Worm (Caenorhabditis elegans): Measurements from ENCODE around the gene Y37D8A.6.

ce11 chrIII:12891580-12891979 lies 21.5 kb upstream of the Y37D8A.6 start, which contains the start of the genes Y37D8A.29 and unc-71:
- TF ChIP-seq nhr-76 (tag; optimal IDR thresholded peaks at IDR 0.05) (no peak), ces-1 (GFP tag; optimal IDR thresholded peaks at IDR 0.05) (no peak), swsn-7 (tag; optimal IDR thresholded peaks at IDR 0.05) (no peak), unc-62 (GFP tag; optimal IDR thresholded peaks at IDR 0.05) (no peak), ceh-8 (GFP tag; optimal IDR thresholded peaks at IDR 0.05) (no peak), egl-27 (tag; optimal IDR thresholded peaks at IDR 0.05) (no peak), skn-1 (tag; optimal IDR thresholded peaks at IDR 0.05) (no peak), alr-1 (tag; optimal IDR thresholded peaks at IDR 0.05; ENCODE audit: borderline replicate concordance) (no peak), nhr-77 (tag; optimal IDR thresholded peaks at IDR 0.05) (no peak), lin-35 (GFP tag; optimal IDR thresholded peaks at IDR 0.05) (no peak), dpl-1 (GFP tag; optimal IDR thresholded peaks at IDR 0.05) (no peak)

All from whole organism, L1 larva.